Worm (Caenorhabditis elegans) whole organism, midembryonic: ENCODE results near the gene pgph-1.

Experiments used
- T22C8.4 ChIP-seq: fragments of 200-800 bp; sonication (Bioruptor generic); IDR thresholded peaks from 2 replicates; pipeline ENCODE4 v1.3.6; 2022; ENCODE audit warnings: missing genetic modification characterization, missing compliant biosample characterization
- cog-1 ChIP-seq: sonication (generic microtip); optimal IDR thresholded peaks from 2 replicates; lab custom pipeline; 2016; ENCODE audit warnings: missing genetic modification characterization, missing compliant biosample characterization
- flt-1 ChIP-seq: fragments of 200-800 bp; sonication (Bioruptor generic); IDR thresholded peaks from 2 replicates; pipeline ENCODE4 v1.3.6; 2022; ENCODE audit warnings: missing genetic modification characterization, missing compliant biosample characterization
- klf-2 ChIP-seq: fragments of 200-800 bp; sonication (Bioruptor generic); conservative IDR thresholded peaks from 2 replicates; pipeline ENCODE4 v1.3.6; 2022; ENCODE audit warnings: missing genetic modification reagents, missing genetic modification characterization, missing compliant biosample characterization
- med-1 ChIP-seq: sonication (generic microtip); optimal IDR thresholded peaks from 2 replicates; lab custom pipeline; 2017; ENCODE audit warnings: missing genetic modification characterization, mild to moderate bottlenecking, missing compliant biosample characterization, antibody characterized with exemption, missing genetic modification reagents; ENCODE audit not compliant: insufficient read depth
- ref-1 ChIP-seq: fragments of 200-800 bp; sonication (Bioruptor generic); conservative IDR thresholded peaks from 2 replicates; pipeline ENCODE4 v1.3.6; 2022; ENCODE audit warnings: missing genetic modification reagents, missing genetic modification characterization, missing compliant biosample characterization
- tab-1 ChIP-seq: fragments of 200-800 bp; sonication (Bioruptor generic); IDR thresholded peaks from 2 replicates; pipeline ENCODE4 v1.3.6; 2022; ENCODE audit warnings: missing genetic modification characterization, missing compliant biosample characterization
- ztf-23 ChIP-seq: fragments of 200-800 bp; sonication (Bioruptor generic); IDR thresholded peaks from 2 replicates; pipeline ENCODE4 v1.3.6; 2022; ENCODE audit warnings: missing genetic modification reagents, missing genetic modification characterization, missing compliant biosample characterization
- ztf-29 ChIP-seq: fragments of 200-800 bp; sonication (Bioruptor generic); IDR thresholded peaks from 2 replicates; pipeline ENCODE4 v1.3.6; 2022; ENCODE audit warnings: missing genetic modification reagents, missing genetic modification characterization, missing compliant biosample characterization

ce11 chrV:5780713-5781360, 27.5 kb upstream of the pgph-1 start, which contains the start of gene F44E7.5:
- TF ChIP-seq klf-2 (GFP tag; lab: Robert Waterston, UW) (no peak), ref-1 (no peak), flt-1 (GFP tag; lab: Robert Waterston, UW) (no peak), ztf-23 (GFP tag; lab: Robert Waterston, UW) (no peak), ztf-29 (GFP tag; lab: Robert Waterston, UW) (no peak), tab-1 (GFP tag; lab: Robert Waterston, UW) (no peak), cog-1 (no peak), T22C8.4 (no peak), med-1 (GFP tag; lab: Kevin White, UChicago) (no peak)
